Worm (Caenorhabditis elegans) whole organism, late embryonic: Measurements from ENCODE around the gene msp-53.

Experiments used
- F13H6.1 ChIP-seq: sonication (generic microtip); optimal IDR thresholded peaks from 2 replicates; lab custom pipeline; 2016; ENCODE audit warnings: missing genetic modification characterization, missing compliant biosample characterization
- fkh-10 ChIP-seq: fragments of 150-350 bp; optimal IDR thresholded peaks from 2 replicates; lab custom pipeline; 2014; ENCODE audit warnings: missing biosample characterization, missing genetic modification reagents, missing genetic modification characterization
- hlh-15 ChIP-seq: sonication (generic microtip); optimal IDR thresholded peaks from 2 replicates; lab custom pipeline; 2016; ENCODE audit warnings: missing genetic modification characterization, missing compliant biosample characterization
- nhr-232 ChIP-seq: sonication (generic microtip); optimal IDR thresholded peaks from 2 replicates; lab custom pipeline; 2016; ENCODE audit warnings: missing genetic modification characterization, missing compliant biosample characterization
- pag-3 ChIP-seq: sonication (generic microtip); optimal IDR thresholded peaks from 2 replicates; lab custom pipeline; 2016; ENCODE audit warnings: missing compliant biosample characterization, missing genetic modification characterization, borderline replicate concordance
- sdc-2 ChIP-seq: sonication (generic microtip); optimal IDR thresholded peaks from 2 replicates; lab custom pipeline; 2016; ENCODE audit warnings: missing genotype, missing genetic modification characterization, missing compliant biosample characterization
- tbx-7 ChIP-seq: sonication (generic microtip); optimal IDR thresholded peaks from 2 replicates; lab custom pipeline; 2016; ENCODE audit warnings: missing genotype, missing genetic modification characterization, missing compliant biosample characterization
- unc-55 ChIP-seq: sonication (generic microtip); optimal IDR thresholded peaks from 2 replicates; lab custom pipeline; 2017; ENCODE audit warnings: missing biosample characterization, missing genetic modification reagents, missing genetic modification characterization

- TF ChIP-seq F13H6.1 (tag; lab: Kevin White, UChicago) (no peak), fkh-10 (GFP tag; lab: Kevin White, UChicago) (no peak), pag-3 (tag; lab: Kevin White, UChicago) (no peak), tbx-7 (no peak), hlh-15 (tag; lab: Kevin White, UChicago) (no peak), nhr-232 (tag; lab: Kevin White, UChicago) (no peak), sdc-2 (no peak), unc-55 (GFP tag; lab: Kevin White, UChicago) (no peak)
Measured at ce11 chrIV:5086961-5087326, 22.1 kb upstream of the msp-53 start.
